Worm (Caenorhabditis elegans) whole organism, L4 larva: Measurements from ENCODE around the gene nlp-22.
A peak's percentile ranks its signal among the peaks of the same experiment; 100 is the strongest.

Source experiments
- ama-1 ChIP-seq: fragments of 150-350 bp; optimal IDR thresholded peaks from 2 replicates; lab custom pipeline; 2014; ENCODE audit warnings: inconsistent platforms, mixed read lengths
- nhr-10 ChIP-seq: fragments of 150-350 bp; optimal IDR thresholded peaks from 2 replicates; lab custom pipeline; 2014; ENCODE audit warnings: missing biosample characterization, missing genetic modification characterization
- nhr-102 ChIP-seq: sonication (generic microtip); optimal IDR thresholded peaks from 2 replicates; lab custom pipeline; 2016; ENCODE audit warnings: mild to moderate bottlenecking, missing genetic modification characterization, moderate library complexity, missing compliant biosample characterization
- nhr-76 ChIP-seq: fragments of 150-350 bp; optimal IDR thresholded peaks from 2 replicates; lab custom pipeline; 2014; ENCODE audit warnings: missing biosample characterization, missing genetic modification characterization
- php-3 ChIP-seq: fragments of 200-800 bp; sonication (Bioruptor generic); IDR thresholded peaks from 2 replicates; pipeline ENCODE4 v1.3.6; 2022; ENCODE audit warnings: missing genetic modification reagents, missing genetic modification characterization, missing compliant biosample characterization
- zag-1 ChIP-seq: fragments of 150-350 bp; optimal IDR thresholded peaks from 2 replicates; lab custom pipeline; 2014; ENCODE audit warnings: missing biosample characterization, missing genetic modification characterization

ce11 chrX:2364703-2365299 is 22.9 kb upstream of the nlp-22 start:
- peak; percentile 98 for TF ChIP-seq nhr-102 (tag; lab: Kevin White, UChicago)
- TF ChIP-seq zag-1 (tag; lab: Kevin White, UChicago): peak; percentile 74
- TF ChIP-seq nhr-10 (tag; lab: Kevin White, UChicago): peak; percentile 84
- no peak for TF ChIP-seq ama-1
- TF ChIP-seq php-3 (GFP tag; lab: Robert Waterston, UW): peak; percentile 91
- peak; percentile 67 for TF ChIP-seq nhr-76 (tag; lab: Kevin White, UChicago)
